Worm (Caenorhabditis elegans) whole organism, L3 larva: Measurements from ENCODE around the gene pan-1.

ENCODE experiments used
- R02D3.7 ChIP-seq: fragments of 150-350 bp; optimal IDR thresholded peaks from 2 replicates; lab custom pipeline; 2014; ENCODE audit warnings: missing biosample characterization, missing genetic modification characterization
- ZK546.5 ChIP-seq: sonication (generic microtip); optimal IDR thresholded peaks from 2 replicates; lab custom pipeline; 2017; ENCODE audit warnings: missing biosample characterization, missing genetic modification characterization
- aly-2 ChIP-seq: fragments of 150-350 bp; optimal IDR thresholded peaks from 2 replicates; lab custom pipeline; 2014; ENCODE audit warnings: missing biosample characterization, missing genetic modification characterization
- ama-1 ChIP-seq: fragments of 150-350 bp; optimal IDR thresholded peaks from 2 replicates; lab custom pipeline; 2018
- ceh-16 ChIP-seq: sonication (generic microtip); optimal IDR thresholded peaks from 2 replicates; lab custom pipeline; 2017; ENCODE audit warnings: missing biosample characterization, missing genetic modification characterization
- ceh-28 ChIP-seq: fragments of 150-350 bp; optimal IDR thresholded peaks from 2 replicates; lab custom pipeline; 2014; ENCODE audit warnings: missing biosample characterization, missing genetic modification reagents, missing genetic modification characterization
- ceh-82 ChIP-seq: fragments of 150-350 bp; optimal IDR thresholded peaks from 2 replicates; lab custom pipeline; 2014; ENCODE audit warnings: missing biosample characterization, missing genetic modification characterization
- ceh-9 ChIP-seq: sonication (generic microtip); optimal IDR thresholded peaks from 2 replicates; lab custom pipeline; 2018; ENCODE audit warnings: missing biosample characterization, missing genetic modification characterization
- daf-12 ChIP-seq: fragments of 150-350 bp; optimal IDR thresholded peaks from 2 replicates; lab custom pipeline; 2014; ENCODE audit warnings: missing biosample characterization, missing genetic modification reagents, missing genetic modification characterization
- egl-27 ChIP-seq: sonication (generic microtip); optimal IDR thresholded peaks from 4 replicates; lab custom pipeline; 2017; ENCODE audit warnings: missing biosample characterization, missing genetic modification reagents, missing genetic modification characterization
- egl-5 ChIP-seq: fragments of 150-350 bp; optimal IDR thresholded peaks from 2 replicates; lab custom pipeline; 2017; ENCODE audit warnings: missing biosample characterization, missing genetic modification reagents, missing genetic modification characterization, inconsistent platforms
- elt-1 ChIP-seq: fragments of 150-350 bp; optimal IDR thresholded peaks from 2 replicates; lab custom pipeline; 2014; ENCODE audit warnings: missing biosample characterization, missing genetic modification characterization
- elt-2 ChIP-seq: sonication (generic microtip); optimal IDR thresholded peaks from 2 replicates; lab custom pipeline; 2016; ENCODE audit warnings: missing genetic modification reagents, mild to moderate bottlenecking, missing genetic modification characterization, missing compliant biosample characterization
- elt-3 ChIP-seq, 3 experiments: fragments of 150-350 bp in 1 of 3; sonication (generic microtip) in 2 of 3; optimal IDR thresholded peaks; 2 replicates in 2 of 3; 4 replicates in 1 of 3; lab custom pipeline; 2014 to 2017; ENCODE audit warnings: missing biosample characterization in 3 of 3, missing genetic modification characterization in 3 of 3
- eor-1 ChIP-seq, 2 experiments: fragments of 150-350 bp; optimal IDR thresholded peaks; 2 replicates each; lab custom pipeline; 2014 to 2018; ENCODE audit warnings: missing biosample characterization in 2 of 2, missing genetic modification characterization in 2 of 2
- fkh-10 ChIP-seq: sonication (generic microtip); optimal IDR thresholded peaks from 2 replicates; lab custom pipeline; 2017; ENCODE audit warnings: missing biosample characterization, missing genetic modification reagents, missing genetic modification characterization
- fkh-2 ChIP-seq: fragments of 150-350 bp; optimal IDR thresholded peaks from 2 replicates; lab custom pipeline; 2014; ENCODE audit warnings: missing biosample characterization, missing genetic modification reagents, missing genetic modification characterization
- fos-1 ChIP-seq: fragments of 150-350 bp; optimal IDR thresholded peaks from 2 replicates; lab custom pipeline; 2014; ENCODE audit warnings: missing biosample characterization, missing genetic modification characterization
- hmg-11 ChIP-seq: sonication (generic microtip); optimal IDR thresholded peaks from 2 replicates; lab custom pipeline; 2016; ENCODE audit warnings: missing genetic modification characterization, missing compliant biosample characterization
- jun-1 ChIP-seq: fragments of 150-350 bp; optimal IDR thresholded peaks from 2 replicates; lab custom pipeline; 2014; ENCODE audit warnings: missing biosample characterization, missing genetic modification reagents, missing genetic modification characterization
- lin-15B ChIP-seq: fragments of 150-350 bp; optimal IDR thresholded peaks from 2 replicates; lab custom pipeline; 2014; ENCODE audit warnings: missing biosample characterization, missing genetic modification characterization
- lin-39 ChIP-seq: fragments of 150-350 bp; optimal IDR thresholded peaks from 2 replicates; lab custom pipeline; 2018; ENCODE audit warnings: missing biosample characterization, missing genetic modification reagents, missing genetic modification characterization
- lsy-12 ChIP-seq: sonication (generic microtip); optimal IDR thresholded peaks from 2 replicates; lab custom pipeline; 2016; ENCODE audit warnings: mild to moderate bottlenecking, missing genetic modification characterization, missing compliant biosample characterization
- mdl-1 ChIP-seq: fragments of 150-350 bp; optimal IDR thresholded peaks from 2 replicates; lab custom pipeline; 2014; ENCODE audit warnings: missing biosample characterization, missing genetic modification characterization
- mml-1 ChIP-seq: fragments of 150-350 bp; sonication (generic microtip); optimal IDR thresholded peaks from 3 replicates; lab custom pipeline; 2014; ENCODE audit warnings: missing biosample characterization, missing genetic modification characterization
- nfya-1 ChIP-seq: sonication (generic microtip); optimal IDR thresholded peaks from 2 replicates; lab custom pipeline; 2017; ENCODE audit warnings: missing genetic modification characterization, mild to moderate bottlenecking, missing compliant biosample characterization, antibody characterized with exemption, moderate library complexity; ENCODE audit not compliant: insufficient read depth
- nhr-11 ChIP-seq: fragments of 150-350 bp; optimal IDR thresholded peaks from 2 replicates; lab custom pipeline; 2014; ENCODE audit warnings: missing biosample characterization, missing genetic modification characterization
- nhr-23 ChIP-seq: fragments of 150-350 bp; optimal IDR thresholded peaks from 2 replicates; lab custom pipeline; 2014; ENCODE audit warnings: missing biosample characterization, missing genetic modification reagents, missing genetic modification characterization
- nhr-237 ChIP-seq: fragments of 150-350 bp; optimal IDR thresholded peaks from 2 replicates; lab custom pipeline; 2014; ENCODE audit warnings: missing biosample characterization, missing genetic modification characterization
- nhr-25 ChIP-seq: sonication (generic microtip); optimal IDR thresholded peaks from 2 replicates; lab custom pipeline; 2017; ENCODE audit warnings: missing biosample characterization, missing genetic modification characterization
- nhr-28 ChIP-seq: fragments of 150-350 bp; optimal IDR thresholded peaks from 2 replicates; lab custom pipeline; 2014; ENCODE audit warnings: missing biosample characterization, missing genetic modification characterization
- nhr-43 ChIP-seq: sonication (generic microtip); optimal IDR thresholded peaks from 2 replicates; lab custom pipeline; 2016; ENCODE audit warnings: mild to moderate bottlenecking, missing genetic modification characterization, missing compliant biosample characterization; ENCODE audit not compliant: poor library complexity, severe bottlenecking
- nhr-67 ChIP-seq: fragments of 150-350 bp; optimal IDR thresholded peaks from 2 replicates; lab custom pipeline; 2014; ENCODE audit warnings: missing biosample characterization, missing genetic modification characterization
- nhr-76 ChIP-seq: fragments of 150-350 bp; sonication (generic microtip); optimal IDR thresholded peaks from 5 replicates; lab custom pipeline; 2014; ENCODE audit warnings: missing biosample characterization, missing genetic modification characterization
- nhr-77 ChIP-seq: fragments of 150-350 bp; optimal IDR thresholded peaks from 2 replicates; lab custom pipeline; 2014; ENCODE audit warnings: missing biosample characterization, missing genetic modification characterization
- pha-4 ChIP-seq: fragments of 150-350 bp; optimal IDR thresholded peaks from 2 replicates; lab custom pipeline; 2014; ENCODE audit warnings: missing biosample characterization, missing genetic modification reagents, missing genetic modification characterization
- pqm-1 ChIP-seq: fragments of 150-350 bp; optimal IDR thresholded peaks from 2 replicates; lab custom pipeline; 2017; ENCODE audit warnings: missing biosample characterization, missing genetic modification characterization, inconsistent platforms
- sea-2 ChIP-seq: fragments of 150-350 bp; sonication (generic microtip); optimal IDR thresholded peaks from 4 replicates; lab custom pipeline; 2014; ENCODE audit warnings: missing biosample characterization, missing genetic modification reagents, missing genetic modification characterization
- skn-1 ChIP-seq: fragments of 150-350 bp; optimal IDR thresholded peaks from 2 replicates; lab custom pipeline; 2014; ENCODE audit warnings: missing biosample characterization, missing genetic modification characterization
- snpc-4 ChIP-seq: fragments of 150-350 bp; optimal IDR thresholded peaks from 2 replicates; lab custom pipeline; 2014; ENCODE audit warnings: missing biosample characterization, missing genetic modification characterization
- tbx-2 ChIP-seq: sonication (generic microtip); optimal IDR thresholded peaks from 2 replicates; lab custom pipeline; 2016; ENCODE audit warnings: mild to moderate bottlenecking, missing genetic modification characterization, missing compliant biosample characterization
- unc-39 ChIP-seq: sonication (generic microtip); optimal IDR thresholded peaks from 4 replicates; lab custom pipeline; 2017; ENCODE audit warnings: missing biosample characterization, missing genetic modification characterization
- unc-62 ChIP-seq: fragments of 150-350 bp; sonication (generic microtip); optimal IDR thresholded peaks from 4 replicates; lab custom pipeline; 2014; ENCODE audit warnings: missing biosample characterization, missing genetic modification reagents, missing genetic modification characterization
- zag-1 ChIP-seq: fragments of 150-350 bp; optimal IDR thresholded peaks from 2 replicates; lab custom pipeline; 2014; ENCODE audit warnings: missing biosample characterization, missing genetic modification characterization
- ztf-4 ChIP-seq: fragments of 150-350 bp; optimal IDR thresholded peaks from 2 replicates; lab custom pipeline; 2014; ENCODE audit warnings: missing biosample characterization, missing genetic modification characterization

pan-1 gene

ce11 chrIII:4561286-4561685, 1.3 kb upstream of the pan-1 start:
- TF ChIP-seq ceh-28 (tag; lab: Kevin White, UChicago) (no peak), unc-62 (no peak), fkh-2 (tag; lab: Kevin White, UChicago) (no peak), nhr-43 (no peak), fos-1 (no peak), daf-12 (no peak), nfya-1 (tag; lab: Kevin White, UChicago) (no peak), ama-1 (no peak), lin-39 (tag; lab: Kevin White, UChicago) (no peak), nhr-76 (tag; lab: Kevin White, UChicago) (no peak), hmg-11 (tag; lab: Kevin White, UChicago) (no peak), jun-1 (no peak), ceh-16 (tag; lab: Kevin White, UChicago) (no peak), ceh-82 (tag; lab: Kevin White, UChicago) (no peak), ztf-4 (tag; lab: Kevin White, UChicago) (no peak), egl-27 (tag; lab: Kevin White, UChicago) (no peak), pqm-1 (tag; lab: Kevin White, UChicago) (peak; percentile 14), elt-2 (peak; percentile 26), nhr-67 (no peak), pha-4 (tag; lab: Kevin White, UChicago) (peak; percentile 79)

ce11 chrIII:4568030-4568429, 5.5 kb downstream of the pan-1 start, which contains the start of gene mlcd-1:
Gene mlcd-1 (minus strand): TSS chrIII:4568130.
- TF ChIP-seq nhr-28 (tag; lab: Kevin White, UChicago) (no peak), nhr-25 (tag; lab: Kevin White, UChicago) (no peak), unc-62 (no peak), mml-1 (tag; lab: Kevin White, UChicago) (no peak)

ce11 chrIII:4568455-4568854, 5.9 kb downstream of the pan-1 start, which contains the start of gene idhg-1:
Gene idhg-1 (plus strand): TSS chrIII:4568797.
- no peak for TF ChIP-seq elt-1 (tag; lab: Kevin White, UChicago)
- peak; percentile 65 for TF ChIP-seq elt-2
- TF ChIP-seq fkh-2 (tag; lab: Kevin White, UChicago) = peak; percentile 9
- no peak for TF ChIP-seq ceh-9
- TF ChIP-seq mml-1 (tag; lab: Kevin White, UChicago) = no peak
- TF ChIP-seq nhr-23 (tag; lab: Kevin White, UChicago) = peak; percentile 8
- peak; percentile 62 for TF ChIP-seq pha-4 (tag; lab: Kevin White, UChicago)
- TF ChIP-seq R02D3.7 (tag; lab: Kevin White, UChicago) = peak; percentile 27
- no peak for TF ChIP-seq nhr-77 (tag; lab: Kevin White, UChicago)
- TF ChIP-seq lin-39 (tag; lab: Kevin White, UChicago) = no peak
- peak; percentile 85 for TF ChIP-seq nhr-43
- no peak for TF ChIP-seq pqm-1 (tag; lab: Kevin White, UChicago)
- peak; percentile 27 for TF ChIP-seq egl-5 (tag; lab: Kevin White, UChicago)
- TF ChIP-seq ZK546.5 (tag; lab: Kevin White, UChicago) = no peak
- TF ChIP-seq elt-3 (tag; optimal IDR thresholded peaks at IDR 0.05; lab: Kevin White, UChicago) = no peak
- TF ChIP-seq tbx-2 (tag; lab: Kevin White, UChicago) = peak; percentile 24
- peak; percentile 55 for TF ChIP-seq snpc-4 (tag; lab: Kevin White, UChicago)
- TF ChIP-seq sea-2 (GFP tag; lab: Kevin White, UChicago) = no peak
- peak; percentile 13 for TF ChIP-seq skn-1 (tag; lab: Kevin White, UChicago)
- peak; percentile 61 for TF ChIP-seq nfya-1 (tag; lab: Kevin White, UChicago)
- TF ChIP-seq unc-39 = no peak
- TF ChIP-seq hmg-11 (tag; lab: Kevin White, UChicago) = peak; percentile 95
- TF ChIP-seq zag-1 = no peak
- TF ChIP-seq mdl-1 = no peak
- no peak for TF ChIP-seq jun-1
- peak; percentile 41 for TF ChIP-seq lin-15B (tag; lab: Kevin White, UChicago)
- no peak for TF ChIP-seq nhr-28 (tag; lab: Kevin White, UChicago)
- no peak for TF ChIP-seq nhr-237
- TF ChIP-seq nhr-11 (tag; lab: Kevin White, UChicago) = no peak
- TF ChIP-seq lsy-12 (tag; lab: Kevin White, UChicago) = peak; percentile 82
- peak; percentile 85 for TF ChIP-seq daf-12
- peak; percentile 36 for TF ChIP-seq ceh-28 (tag; lab: Kevin White, UChicago)
- peak; percentile 29 for TF ChIP-seq nhr-25 (tag; lab: Kevin White, UChicago)
- no peak for TF ChIP-seq fos-1
- TF ChIP-seq unc-62 = no peak
- peak; percentile 36 for TF ChIP-seq nhr-76 (tag; lab: Kevin White, UChicago)
- TF ChIP-seq fkh-10 (GFP tag; lab: Kevin White, UChicago) = no peak
- TF ChIP-seq ama-1 = no peak
- TF ChIP-seq nhr-67 = peak; percentile 12
- no peak for TF ChIP-seq aly-2 (tag; lab: Kevin White, UChicago)
- no peak for TF ChIP-seq eor-1 (tag; optimal IDR thresholded peaks at IDR 0.05; lab: Kevin White, UChicago)
- TF ChIP-seq ceh-82 (tag; lab: Kevin White, UChicago) = peak; percentile 13
- TF ChIP-seq, all 47 proteins: peak for 20
